Fruit fly (Drosophila melanogaster): ENCODE data around the gene LysP.
A peak's percentile ranks its signal among the peaks of the same experiment; 100 is the strongest.

The LysP gene

DNA sequence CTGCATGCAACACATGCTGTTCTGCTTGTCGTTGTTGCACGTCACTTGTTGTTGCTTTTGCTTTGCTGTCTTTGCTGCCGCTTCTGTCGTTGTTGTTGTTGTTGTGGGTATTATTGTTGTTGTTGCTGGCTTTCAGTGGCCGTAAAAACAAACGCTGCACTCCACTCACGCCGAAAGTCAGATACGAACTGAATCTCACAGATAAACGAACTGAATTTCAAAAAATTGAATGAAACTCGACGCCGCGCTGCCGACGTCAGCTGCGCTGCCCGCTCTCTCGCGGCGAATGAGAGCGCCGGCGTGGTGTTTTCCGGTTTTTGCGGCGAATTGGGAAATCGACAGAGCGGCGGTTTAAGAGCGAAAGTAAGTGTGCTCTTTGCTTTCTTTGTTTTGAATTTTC lies 41.4 kb downstream of the LysP start, which contains the start of gene bab2 (continued):
- TF ChIP-seq tup (GFP tag; optimal IDR thresholded peaks at IDR 0.05) (no peak), CG1024 (GFP tag; IDR thresholded peaks at IDR 0.05) (no peak), wor (GFP tag; IDR thresholded peaks at IDR 0.05) (no peak), CG8281 (tag; optimal IDR thresholded peaks at IDR 0.05) (no peak), zf30C (GFP tag; optimal IDR thresholded peaks at IDR 0.05) (peak; percentile 5), zen (tag; optimal IDR thresholded peaks at IDR 0.05) (no peak), pnt (GFP tag; optimal IDR thresholded peaks at IDR 0.05) (no peak), Dll (GFP tag; IDR thresholded peaks at IDR 0.05; ENCODE audit: partially characterized antibody) (0 out of 4 replicates have a peak, but pooled peaks have one; percentile 39), knrl (GFP tag; IDR thresholded peaks at IDR 0.05; ENCODE audit: partially characterized antibody) (no peak), nerfin-1 (tag; optimal IDR thresholded peaks at IDR 0.05) (peak; percentile 24), Trl (optimal IDR thresholded peaks at IDR 0.05) (peak; percentile 85 to 90), Trl (GFP tag; optimal IDR thresholded peaks at IDR 0.05) (peak; percentile 8), zfh2 (GFP tag; optimal IDR thresholded peaks at IDR 0.05) (no peak), CG10462 (GFP tag; optimal IDR thresholded peaks at IDR 0.05) (no peak), C15 (GFP tag; IDR thresholded peaks at IDR 0.05) (no peak), Poxn (GFP tag; IDR thresholded peaks at IDR 0.05) (no peak), CG17802 (tag; optimal IDR thresholded peaks at IDR 0.05) (no peak), CG32767 (GFP tag; IDR thresholded peaks at IDR 0.05) (no peak), insv (GFP tag; optimal IDR thresholded peaks at IDR 0.05) (no peak), CG32532 (GFP tag; IDR thresholded peaks at IDR 0.05) (peak; percentile 10; the same call in 1 of the 2 replicates), CG31365 (tag; optimal IDR thresholded peaks at IDR 0.05) (no peak), kni (GFP tag; optimal IDR thresholded peaks at IDR 0.05) (peak; percentile 50), D (optimal IDR thresholded peaks at IDR 0.05) (no peak), D (GFP tag; optimal IDR thresholded peaks at IDR 0.05) (no peak), CG4707 (GFP tag; optimal IDR thresholded peaks at IDR 0.05) (peak; percentile 31), CG7839 (tag; optimal IDR thresholded peaks at IDR 0.05) (peak; percentile 1), Vsx1 (GFP tag; optimal IDR thresholded peaks at IDR 0.05) (peak; percentile 19), CG13424 (tag; optimal IDR thresholded peaks at IDR 0.05) (no peak), hb (GFP tag; IDR thresholded peaks at IDR 0.05; ENCODE audit: partially characterized antibody) (no peak), CG3847 (GFP tag; IDR thresholded peaks at IDR 0.05) (no peak), gro (GFP tag; optimal IDR thresholded peaks at IDR 0.05) (peak; percentile 43), CG8924 (tag; optimal IDR thresholded peaks at IDR 0.05) (peak; percentile 72), prd (optimal IDR thresholded peaks at IDR 0.05) (no peak), prd (GFP tag; IDR thresholded peaks at IDR 0.05) (no peak), otp (GFP tag; IDR thresholded peaks at IDR 0.05) (peak; percentile 62; the same call in 2 of the 3 replicates), CG10979 (tag; optimal IDR thresholded peaks at IDR 0.05) (peak; percentile 33), nmo (GFP tag; optimal IDR thresholded peaks at IDR 0.05) (peak; percentile 3), pan (optimal IDR thresholded peaks at IDR 0.05) (no peak), pan (GFP tag; optimal IDR thresholded peaks at IDR 0.05 in 1 of 2, IDR thresholded peaks at IDR 0.05 in 1 of 2) (peak in 1 of 2 experiments; percentile 11), CG15601 (tag; optimal IDR thresholded peaks at IDR 0.05) (peak; percentile 90), MESR4 (GFP tag; optimal IDR thresholded peaks at IDR 0.05) (no peak), hbn (GFP tag; IDR thresholded peaks at IDR 0.05; ENCODE audit: partially characterized antibody) (peak; percentile 17; the same call in 1 of the 2 replicates), CG33213 (GFP tag; optimal IDR thresholded peaks at IDR 0.05) (no peak), Mrtf (GFP tag; IDR thresholded peaks at IDR 0.05) (no peak), NFAT (GFP tag; IDR thresholded peaks at IDR 0.05) (no peak), CG8765 (GFP tag; IDR thresholded peaks at IDR 0.05) (no peak), ttk (GFP tag; IDR thresholded peaks at IDR 0.05) (no peak), CG6254 (GFP tag; optimal IDR thresholded peaks at IDR 0.05) (no peak), sob (GFP tag; IDR thresholded peaks at IDR 0.05) (0 out of 2 replicates have a peak, but pooled peaks have one; percentile 32), ems (GFP tag; optimal IDR thresholded peaks at IDR 0.05) (no peak), cad (GFP tag; optimal IDR thresholded peaks at IDR 0.05) (peak; percentile 30), CG17328 (GFP tag; IDR thresholded peaks at IDR 0.05) (peak; percentile 31; the same call in 1 of the 2 replicates)
